Fruit fly (Drosophila melanogaster) S2 (cell line): ENCODE measurements around the gene CG31388.

ENCODE experiments used
- CG8478 ChIP-seq: fragments of >200 bp; optimal IDR thresholded peaks from 2 replicates; lab custom pipeline; 2018
- CTCF ChIP-seq, 2 experiments: fragments of >200 bp; optimal IDR thresholded peaks; 2 replicates each; lab custom pipeline; 2018

CG31388 gene

DNA sequence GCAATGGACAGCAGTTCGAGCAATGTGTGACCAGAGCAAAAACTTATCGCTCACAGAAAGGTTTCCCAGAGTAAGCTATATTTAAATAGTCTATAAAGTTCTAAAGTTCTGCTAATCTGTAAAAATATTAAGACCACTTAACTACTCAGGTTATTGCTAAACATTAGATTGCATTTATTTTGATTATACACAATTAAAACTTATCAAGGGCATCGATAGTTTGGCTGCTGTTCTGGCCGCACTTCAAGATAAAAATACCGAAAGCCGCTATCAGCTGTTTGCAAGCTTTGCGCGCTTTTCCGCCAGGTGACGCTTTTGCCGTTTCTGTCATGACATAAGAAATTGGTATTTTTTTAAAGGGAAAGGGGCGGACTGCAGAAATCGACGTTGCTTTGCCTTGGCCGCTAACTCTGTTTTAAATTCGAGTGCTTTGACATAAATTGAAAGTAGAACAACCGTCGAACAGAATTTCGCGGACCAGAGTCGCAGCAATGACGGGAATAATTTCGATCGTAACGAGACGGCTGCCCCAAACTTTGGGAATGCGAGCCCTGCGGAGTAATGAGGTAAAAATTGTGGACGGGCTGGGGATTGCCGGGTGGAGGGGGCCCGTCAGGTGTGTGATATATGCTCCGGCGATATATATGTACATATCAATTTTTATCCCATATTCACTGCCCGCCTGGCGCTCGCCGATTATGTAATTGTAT lies 6.5 kb downstream of the CG31388 start, which contains the start of the genes CG17734 and CG5214:
CG17734 (minus strand) TSS at position 49 of the 710 bp plus-strand sequence.
CG5214 (plus strand) TSS at position 352 of the 710 bp plus-strand sequence.
- TF ChIP-seq CTCF (optimal IDR thresholded peaks at IDR 0.05; lab: Kevin White, UChicago) (peak; percentile 77 to 82), CG8478 (no peak)

DNA sequence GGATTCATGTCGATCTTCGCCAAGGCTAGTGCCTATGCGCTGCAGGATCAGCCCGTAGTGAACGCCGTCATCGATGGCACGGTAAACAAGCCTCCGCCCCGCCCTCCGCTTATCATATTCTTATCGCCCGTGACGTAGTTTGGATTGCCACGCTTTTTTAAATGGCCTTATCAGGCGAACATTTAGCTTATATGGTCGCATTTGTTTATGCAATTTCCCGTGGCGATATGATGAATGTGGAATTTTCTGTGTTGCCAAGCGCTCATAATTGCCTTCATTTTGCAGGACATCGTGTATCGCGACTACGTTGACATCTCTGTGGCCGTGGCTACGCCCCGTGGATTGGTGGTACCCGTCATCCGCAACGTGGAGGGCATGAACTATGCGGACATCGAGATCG lies 8.2 kb downstream of the CG31388 start:
- TF ChIP-seq CG8478 = no peak
- no peak for TF ChIP-seq CTCF (optimal IDR thresholded peaks at IDR 0.05; lab: Kevin White, UChicago)

DNA sequence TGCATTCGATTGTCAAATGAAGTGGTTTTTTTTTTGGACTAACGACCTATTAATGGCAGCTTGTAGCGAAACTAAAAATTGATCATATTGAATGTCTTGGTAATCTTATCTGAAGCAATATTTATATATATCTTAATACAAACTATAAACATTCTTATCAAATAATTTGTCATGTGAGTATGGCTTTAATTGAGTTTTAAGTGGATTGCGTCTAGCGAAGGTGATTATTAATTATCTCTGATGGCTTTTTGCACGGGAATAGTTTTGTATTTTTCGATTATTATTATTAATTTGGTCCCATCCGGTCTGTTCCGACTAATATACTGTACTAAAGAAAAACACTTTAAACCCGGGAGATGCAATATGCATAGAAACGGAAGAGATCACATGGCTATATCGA lies 9.2 kb downstream of the CG31388 start:
- TF ChIP-seq CTCF (optimal IDR thresholded peaks at IDR 0.05; lab: Kevin White, UChicago) (no peak), CG8478 (no peak)

DNA sequence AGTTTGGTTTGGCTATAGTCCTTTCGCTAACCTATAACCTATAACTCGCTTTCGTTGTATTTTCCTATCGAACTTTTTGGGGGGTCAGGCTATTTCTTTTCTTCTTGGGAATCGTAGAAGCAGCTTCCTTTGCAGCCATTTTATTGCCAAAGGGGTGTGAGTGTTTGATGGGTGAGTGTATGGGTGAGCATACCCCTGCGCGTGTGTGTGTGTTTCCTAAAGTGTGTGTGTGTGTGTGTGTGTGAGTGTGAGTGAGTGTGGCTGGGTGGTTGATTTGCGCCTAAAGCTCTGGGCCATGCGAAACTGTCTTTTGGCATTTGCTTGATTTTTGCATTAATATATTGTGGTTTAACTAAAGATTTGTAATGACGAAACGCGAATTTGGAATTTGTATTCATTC lies 16.2 kb downstream of the CG31388 start:
- TF ChIP-seq CG8478 = no peak
- TF ChIP-seq CTCF (optimal IDR thresholded peaks at IDR 0.05; lab: Kevin White, UChicago) = no peak

DNA sequence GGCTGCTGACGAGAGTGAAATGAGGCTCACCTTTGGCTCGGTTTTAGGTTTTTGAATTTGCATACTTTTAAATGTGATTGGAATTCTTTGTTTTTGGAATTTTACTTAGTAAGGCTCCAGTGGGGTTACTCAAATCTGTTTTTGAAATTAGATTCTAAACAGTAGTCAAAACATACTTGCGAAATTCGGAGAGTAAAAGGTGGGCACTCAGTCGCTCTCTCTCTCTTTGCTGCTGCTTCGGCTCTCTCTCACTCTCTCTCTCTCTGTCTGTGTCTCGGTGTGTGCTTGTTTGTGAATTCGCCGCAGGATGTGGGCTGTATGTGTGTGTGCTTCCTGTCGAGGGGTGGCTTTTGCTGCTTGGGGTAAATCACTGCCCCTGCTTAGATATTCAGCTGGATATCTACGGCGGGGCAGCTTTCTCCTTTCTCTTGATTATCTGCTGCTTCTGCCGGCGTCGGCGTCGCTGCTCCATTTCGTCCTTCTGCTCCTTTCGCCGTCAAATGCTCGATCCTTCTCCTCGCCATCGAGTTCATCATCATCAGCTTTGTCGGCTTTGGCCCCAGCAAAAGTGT lies 16.9 kb downstream of the CG31388 start:
- no peak for TF ChIP-seq CTCF (optimal IDR thresholded peaks at IDR 0.05; lab: Kevin White, UChicago)
- TF ChIP-seq CG8478 = no peak

DNA sequence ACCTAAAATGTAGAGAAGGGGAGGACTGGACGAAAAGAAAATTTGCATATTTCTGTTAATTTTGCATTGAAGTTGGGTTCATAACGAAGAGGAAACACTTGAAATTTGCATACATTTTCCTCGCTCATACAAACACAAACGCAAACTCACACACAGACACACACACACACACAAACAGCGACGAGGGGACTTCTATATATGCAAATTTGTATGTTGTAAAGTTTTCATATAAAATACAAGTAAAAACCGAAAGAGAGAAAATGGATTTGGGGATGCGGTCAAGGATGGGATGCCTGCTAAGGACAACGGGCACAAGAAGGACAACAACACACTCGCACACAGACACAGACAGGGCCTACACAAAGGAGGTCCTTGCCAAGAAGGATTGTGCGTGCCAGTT lies 19.9 kb downstream of the CG31388 start:
- TF ChIP-seq CG8478 (no peak), CTCF (optimal IDR thresholded peaks at IDR 0.05; lab: Kevin White, UChicago) (no peak)

DNA sequence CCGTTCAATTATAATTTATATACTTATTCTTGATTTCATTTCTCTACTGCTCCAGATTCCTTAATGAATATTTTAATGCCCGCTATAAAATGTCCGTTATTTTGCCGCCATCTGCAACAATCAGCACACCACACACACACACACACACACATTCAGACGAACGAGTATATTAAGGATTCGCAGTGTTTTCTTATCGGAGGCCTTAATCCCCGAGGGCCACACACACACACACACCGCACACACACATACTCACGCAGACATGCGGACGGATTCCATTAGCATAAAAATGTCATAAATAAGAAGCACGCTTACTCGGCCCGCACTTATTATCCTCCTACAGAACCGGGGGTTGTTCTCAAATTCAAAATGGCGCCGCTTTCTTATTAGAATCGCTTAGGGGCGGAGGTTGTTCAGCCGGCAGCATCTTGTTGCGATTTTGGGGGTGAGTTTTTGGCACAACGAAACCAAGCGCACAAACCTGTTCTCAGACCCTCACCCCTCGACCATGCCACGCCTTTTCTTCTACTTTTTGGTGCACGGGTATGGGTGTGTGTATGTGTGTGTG lies 23.4 kb downstream of the CG31388 start:
- TF ChIP-seq CTCF (optimal IDR thresholded peaks at IDR 0.05; lab: Kevin White, UChicago) (no peak), CG8478 (no peak)

DNA sequence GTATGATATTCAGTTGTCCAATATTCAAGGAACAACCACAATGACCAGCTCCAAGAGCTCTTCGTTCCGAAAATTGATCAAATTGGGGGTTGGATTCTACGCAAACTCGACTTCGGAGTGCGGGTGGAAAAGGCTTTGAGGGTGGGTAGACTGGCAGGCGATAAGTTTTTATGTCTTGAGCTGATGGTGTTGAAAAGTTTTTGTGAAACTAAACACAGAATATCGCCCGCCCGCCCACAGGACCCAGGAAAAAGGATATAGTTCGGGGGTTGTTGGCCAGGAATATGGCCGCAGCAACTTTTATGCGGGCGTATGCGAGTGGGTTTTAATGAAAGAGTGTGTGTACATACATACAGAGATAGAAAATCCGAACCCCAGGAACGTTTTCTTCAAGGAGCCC lies 26.0 kb downstream of the CG31388 start:
- no peak for TF ChIP-seq CG8478
- no peak for TF ChIP-seq CTCF (optimal IDR thresholded peaks at IDR 0.05; lab: Kevin White, UChicago)

DNA sequence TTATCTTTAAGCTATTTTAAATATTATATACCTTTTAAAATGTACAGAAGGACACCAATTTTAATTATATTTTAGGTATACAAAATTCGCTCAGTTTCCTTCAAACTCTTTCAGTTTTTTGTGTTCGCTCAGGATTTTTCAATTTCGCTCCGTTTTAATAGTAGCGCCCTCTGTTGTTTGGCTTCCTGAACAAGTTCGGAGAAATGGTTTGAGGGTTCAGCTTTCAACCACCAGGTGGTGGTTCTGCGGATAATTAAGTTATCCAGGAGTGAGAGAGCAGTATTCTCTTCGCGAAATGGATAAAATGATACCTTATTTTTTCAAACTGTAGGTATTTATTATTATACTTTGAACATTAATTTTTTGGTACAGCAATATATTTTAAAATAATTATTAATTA lies 31.4 kb downstream of the CG31388 start:
- TF ChIP-seq CG8478 = no peak
- TF ChIP-seq CTCF (optimal IDR thresholded peaks at IDR 0.05; lab: Kevin White, UChicago) = peak; percentile 89 to 96

DNA sequence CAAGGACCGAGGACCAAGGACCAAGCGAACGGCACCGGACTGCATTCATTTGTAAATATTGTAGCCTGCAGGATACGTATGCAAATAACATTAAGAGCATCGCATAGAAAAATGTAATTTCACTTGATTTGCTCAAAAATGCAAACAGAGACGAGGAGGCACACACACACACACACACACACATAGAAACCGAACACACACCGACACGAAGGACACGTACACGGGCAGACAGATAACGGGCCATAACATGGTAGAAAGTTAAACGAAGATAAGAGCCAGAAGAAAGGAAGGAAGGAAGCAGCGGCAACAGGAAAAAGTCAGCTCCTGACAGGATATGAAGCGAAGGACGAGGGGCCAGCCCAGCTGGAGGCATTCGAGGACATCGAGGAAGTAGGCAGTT lies 33.0 kb downstream of the CG31388 start:
- TF ChIP-seq CTCF (optimal IDR thresholded peaks at IDR 0.05; lab: Kevin White, UChicago) = no peak
- no peak for TF ChIP-seq CG8478

DNA sequence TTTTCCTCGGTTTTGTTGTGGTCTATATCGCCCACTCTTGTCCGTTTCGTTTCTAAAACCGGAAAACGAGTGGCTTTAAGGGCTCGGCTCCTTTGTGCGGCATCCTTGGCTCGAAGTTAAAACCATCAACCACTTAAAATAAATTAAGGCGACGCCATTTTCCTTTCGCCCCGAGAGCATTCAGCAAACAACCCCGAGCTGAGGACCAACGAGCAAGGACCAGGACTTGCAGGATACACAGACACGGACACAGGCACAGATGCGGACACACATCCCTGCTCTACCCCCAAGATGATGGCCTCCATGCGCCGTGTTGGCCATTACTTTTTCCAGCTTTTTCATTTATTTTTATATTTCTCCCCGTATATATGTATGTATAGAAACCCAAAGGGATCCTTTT lies 35.1 kb downstream of the CG31388 start:
- TF ChIP-seq CG8478 = no peak
- TF ChIP-seq CTCF (optimal IDR thresholded peaks at IDR 0.05; lab: Kevin White, UChicago) = no peak

DNA sequence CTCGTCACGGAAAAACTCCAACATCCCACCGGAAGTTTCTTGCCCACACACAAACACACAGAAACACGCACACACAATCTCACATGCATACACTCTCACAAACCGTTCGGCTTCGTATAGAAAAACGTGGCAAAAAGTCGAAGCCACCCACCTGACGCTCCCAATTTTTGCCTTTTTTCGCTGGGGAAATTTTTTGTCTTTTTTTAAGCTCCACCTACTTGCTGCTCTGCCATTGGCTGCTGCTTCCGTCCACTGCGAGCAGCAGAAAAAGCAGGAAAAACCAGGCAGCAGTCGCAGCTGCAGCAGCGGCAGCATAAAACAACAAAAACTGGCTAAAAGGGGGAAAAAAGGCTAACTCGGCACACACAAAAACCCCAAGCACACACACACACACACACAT lies 44.3 kb downstream of the CG31388 start:
- no peak for TF ChIP-seq CTCF (optimal IDR thresholded peaks at IDR 0.05; lab: Kevin White, UChicago)

DNA sequence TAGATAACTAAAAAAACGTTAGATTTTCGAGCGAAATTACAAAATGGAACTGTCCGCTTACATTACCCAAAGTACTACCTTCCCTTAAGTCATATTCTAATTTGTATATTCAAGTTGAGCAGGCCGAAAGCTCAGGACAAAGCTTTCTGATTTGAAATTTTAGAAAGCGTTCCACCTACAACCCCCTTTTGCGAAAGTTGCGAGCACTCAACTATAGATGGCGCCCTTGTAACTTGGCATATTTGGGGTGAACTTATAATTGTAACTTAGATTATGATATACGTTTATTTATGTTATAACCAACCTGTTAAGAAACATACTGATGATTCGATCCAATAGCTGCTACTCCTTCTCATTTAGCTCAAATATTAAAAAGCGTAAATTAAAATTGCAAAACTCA lies 49.3 kb downstream of the CG31388 start:
- TF ChIP-seq CG8478 (no peak), CTCF (optimal IDR thresholded peaks at IDR 0.05; lab: Kevin White, UChicago) (peak; percentile 48 to 61)
